Worm (Caenorhabditis elegans): ENCODE data around the gene C33E10.10.

Gene C33E10.10

DNA sequence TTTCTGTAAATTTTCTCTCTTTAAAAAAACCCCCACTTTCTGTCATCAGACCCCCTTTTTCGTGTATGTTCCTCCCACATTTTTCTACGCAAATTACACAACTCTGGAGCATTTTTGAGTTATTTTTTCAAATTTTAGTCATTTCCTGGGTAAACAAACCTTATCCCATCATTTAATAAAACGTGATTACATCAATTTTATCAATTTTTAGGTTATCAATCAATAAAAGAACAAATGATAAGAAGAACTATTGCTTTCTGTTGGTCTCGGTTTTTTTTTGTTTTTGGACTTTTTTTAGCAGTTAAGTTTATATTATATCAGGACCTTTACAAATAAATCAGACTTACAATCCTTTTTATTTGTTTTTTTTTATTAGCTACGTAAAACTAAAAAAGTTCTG is 34.6 kb upstream of the C33E10.10 start, which contains the start of gene C53C11.2:
Gene C53C11.2 (plus strand): TSS at position 284 of the 400 bp plus-strand sequence.
- TF ChIP-seq daf-16 (GFP tag; optimal IDR thresholded peaks at IDR 0.05) (no peak), daf-16 (tag; optimal IDR thresholded peaks at IDR 0.05) (peak; percentile 79), ztf-11 (tag; optimal IDR thresholded peaks at IDR 0.05) (no peak), ceh-62 (tag; optimal IDR thresholded peaks at IDR 0.05) (no peak), lin-1 (GFP tag; IDR thresholded peaks at IDR 0.05) (no peak), unc-130 (GFP tag; optimal IDR thresholded peaks at IDR 0.05) (no peak), arid-1 (GFP tag; conservative IDR thresholded peaks at IDR 0.05) (no peak), D1046.2 (GFP tag; IDR thresholded peaks at IDR 0.05) (no peak), pqm-1 (tag; optimal IDR thresholded peaks at IDR 0.05) (peak; percentile 69), dve-1 (tag; optimal IDR thresholded peaks at IDR 0.05; ENCODE audit: insufficient read depth) (peak; percentile 23), mxl-2 (GFP tag; conservative IDR thresholded peaks at IDR 0.05) (no peak), dmd-8 (GFP tag; IDR thresholded peaks at IDR 0.05) (no peak), sdz-12 (GFP tag; optimal IDR thresholded peaks at IDR 0.05) (no peak), egl-27 (tag; optimal IDR thresholded peaks at IDR 0.05) (no peak), nhr-28 (tag; optimal IDR thresholded peaks at IDR 0.05) (peak; percentile 24), ceh-20 (GFP tag; IDR thresholded peaks at IDR 0.05) (no peak), unc-62 (GFP tag; optimal IDR thresholded peaks at IDR 0.05 in 1 of 2) (no peak), unc-62 (tag; optimal IDR thresholded peaks at IDR 0.05) (no peak), ceh-28 (tag; optimal IDR thresholded peaks at IDR 0.05) (no peak), F37D6.2 (tag; optimal IDR thresholded peaks at IDR 0.05) (no peak)

DNA sequence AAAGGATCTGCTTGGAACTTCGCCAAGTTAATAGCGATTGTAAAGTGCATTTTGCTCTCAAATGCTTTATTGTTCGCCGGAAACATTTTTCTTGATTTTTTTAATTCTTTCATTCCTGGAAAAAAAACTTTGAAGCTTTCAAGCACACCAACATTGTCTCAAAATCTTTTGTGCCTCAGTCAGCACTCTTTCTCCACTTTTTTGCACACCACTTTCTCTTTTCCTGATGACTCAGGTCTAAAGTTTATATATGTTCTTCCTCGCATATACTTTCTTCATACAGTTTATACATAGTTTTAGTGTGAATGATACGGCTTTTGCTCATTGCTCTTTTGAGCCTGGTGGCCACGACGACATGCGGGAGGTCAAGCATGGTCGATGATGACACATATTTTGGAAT is 32.0 kb upstream of the C33E10.10 start, which contains the start of gene C53C11.5:
Gene C53C11.5 (plus strand): TSS at position 301 of the 400 bp plus-strand sequence.
- no peak for TF ChIP-seq php-3 (GFP tag; IDR thresholded peaks at IDR 0.05)
- no peak for TF ChIP-seq nhr-25 (tag; optimal IDR thresholded peaks at IDR 0.05; ENCODE audit: borderline replicate concordance, insufficient read depth)
- TF ChIP-seq rbr-2 (tag; optimal IDR thresholded peaks at IDR 0.05) = no peak
- no peak for TF ChIP-seq lim-7 (GFP tag; IDR thresholded peaks at IDR 0.05)
- TF ChIP-seq zip-11 (GFP tag; IDR thresholded peaks at IDR 0.05) = no peak
- TF ChIP-seq mdl-1 (tag; optimal IDR thresholded peaks at IDR 0.05) = no peak
- TF ChIP-seq T20F7.1 (GFP tag; optimal IDR thresholded peaks at IDR 0.05) = no peak

DNA sequence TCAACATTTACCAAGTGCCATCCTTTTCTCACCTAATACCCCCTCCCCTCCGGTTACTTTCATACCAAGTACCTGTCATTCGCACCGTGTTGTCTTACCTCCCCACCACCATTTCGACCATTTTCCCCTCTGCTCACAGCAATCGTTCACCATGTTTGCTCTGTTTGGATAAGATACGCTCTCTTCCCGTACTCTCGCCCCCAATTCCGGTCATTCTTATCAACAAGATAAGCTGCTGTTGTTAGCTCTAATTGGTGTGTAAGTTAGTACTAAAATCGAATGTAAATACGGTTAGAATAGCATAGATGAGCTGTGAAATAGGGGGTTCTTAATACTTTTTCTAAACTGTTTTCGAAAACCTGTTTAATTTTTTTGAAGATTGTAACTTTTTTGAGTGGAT is 28.8 kb upstream of the C33E10.10 start:
- TF ChIP-seq duxl-1 (tag; optimal IDR thresholded peaks at IDR 0.05; ENCODE audit: poor library complexity) (no peak), nhr-111 (GFP tag; optimal IDR thresholded peaks at IDR 0.05) (no peak), nhr-76 (tag; optimal IDR thresholded peaks at IDR 0.05) (no peak), unc-62 (GFP tag; optimal IDR thresholded peaks at IDR 0.05 in 1 of 2) (peak in 1 of 2 experiments; percentile 38), unc-62 (tag; optimal IDR thresholded peaks at IDR 0.05) (no peak), dve-1 (tag; optimal IDR thresholded peaks at IDR 0.05; ENCODE audit: insufficient read depth) (peak; percentile 1), lir-3 (tag; optimal IDR thresholded peaks at IDR 0.05) (no peak), daf-16 (GFP tag; optimal IDR thresholded peaks at IDR 0.05) (no peak), daf-16 (tag; optimal IDR thresholded peaks at IDR 0.05) (peak; percentile 54)

DNA sequence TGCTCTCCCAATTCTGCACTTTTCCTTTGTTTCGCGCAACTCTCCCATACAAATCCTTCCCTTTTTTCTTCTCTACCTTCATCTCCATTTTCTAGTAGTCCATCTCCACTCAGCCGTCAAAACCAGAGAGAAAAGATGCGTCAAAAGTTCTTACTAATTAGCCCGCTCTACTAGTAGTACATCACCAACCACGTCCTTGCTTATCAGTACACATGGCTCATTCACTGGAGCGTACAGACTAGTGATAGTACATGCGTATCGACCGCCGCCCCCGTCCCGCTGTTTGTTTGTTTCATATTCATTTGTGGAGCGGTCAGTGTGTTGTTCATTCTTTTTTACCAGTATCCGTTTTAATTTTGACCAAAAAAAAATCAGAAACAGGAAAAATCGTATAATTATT is 27.3 kb upstream of the C33E10.10 start:
- TF ChIP-seq daf-16 (GFP tag; optimal IDR thresholded peaks at IDR 0.05) (no peak), daf-16 (tag; optimal IDR thresholded peaks at IDR 0.05) (peak; percentile 45), Y5F2A.4 (GFP tag; optimal IDR thresholded peaks at IDR 0.05) (no peak), unc-62 (GFP tag; optimal IDR thresholded peaks at IDR 0.05 in 1 of 2) (no peak), unc-62 (tag; optimal IDR thresholded peaks at IDR 0.05) (no peak), ces-1 (GFP tag; optimal IDR thresholded peaks at IDR 0.05) (no peak), mes-2 (tag; optimal IDR thresholded peaks at IDR 0.05; ENCODE audit: poor library complexity, severe bottlenecking) (no peak), aha-1 (tag) (peak; percentile 63), mxl-3 (GFP tag; optimal IDR thresholded peaks at IDR 0.05) (peak; percentile 38), daf-19 (GFP tag; conservative IDR thresholded peaks at IDR 0.05) (no peak), snpc-4 (tag; optimal IDR thresholded peaks at IDR 0.05) (no peak), hlh-11 (tag; optimal IDR thresholded peaks at IDR 0.05) (peak; percentile 29), Y105C5A.15 (GFP tag; IDR thresholded peaks at IDR 0.05) (no peak), dmd-6 (GFP tag; IDR thresholded peaks at IDR 0.05) (no peak), nhr-237 (tag; optimal IDR thresholded peaks at IDR 0.05) (no peak), pha-4 (GFP tag; IDR thresholded peaks at IDR 0.05) (no peak), pha-4 (tag; optimal IDR thresholded peaks at IDR 0.05) (no peak), jun-1 (tag; optimal IDR thresholded peaks at IDR 0.05) (no peak), lin-39 (tag; optimal IDR thresholded peaks at IDR 0.05) (no peak), ama-1 (optimal IDR thresholded peaks at IDR 0.05) (no peak), snpc-1.2 (GFP tag; IDR thresholded peaks at IDR 0.05) (no peak)
